Fruit fly (Drosophila melanogaster) whole organism, prepupa: Measurements from ENCODE around the gene CCAP.

ENCODE experiments used
- CG34406 ChIP-seq: fragments of 200-800 bp; sonication (Bioruptor generic); optimal IDR thresholded peaks from 3 replicates; lab custom pipeline; 2016; ENCODE audit warnings: missing biosample characterization, missing genetic modification characterization
- CG6276 ChIP-seq: fragments of 200-800 bp; sonication (Bioruptor generic); optimal IDR thresholded peaks from 2 replicates; lab custom pipeline; 2017; ENCODE audit warnings: missing biosample characterization, mild to moderate bottlenecking, missing genetic modification characterization
- Eip93F ChIP-seq: fragments of 200-800 bp; sonication (Bioruptor generic); optimal IDR thresholded peaks from 2 replicates; lab custom pipeline; 2016; ENCODE audit warnings: missing biosample characterization, mild to moderate bottlenecking, missing genetic modification characterization
- Hr4 ChIP-seq: fragments of 200-800 bp; sonication (Bioruptor generic); optimal IDR thresholded peaks from 3 replicates; lab custom pipeline; 2016; ENCODE audit warnings: missing biosample characterization, missing genetic modification characterization
- Lpt ChIP-seq: fragments of 200-800 bp; sonication (Bioruptor generic); optimal IDR thresholded peaks from 3 replicates; lab custom pipeline; 2016; ENCODE audit warnings: missing biosample characterization, missing genetic modification characterization

DNA sequence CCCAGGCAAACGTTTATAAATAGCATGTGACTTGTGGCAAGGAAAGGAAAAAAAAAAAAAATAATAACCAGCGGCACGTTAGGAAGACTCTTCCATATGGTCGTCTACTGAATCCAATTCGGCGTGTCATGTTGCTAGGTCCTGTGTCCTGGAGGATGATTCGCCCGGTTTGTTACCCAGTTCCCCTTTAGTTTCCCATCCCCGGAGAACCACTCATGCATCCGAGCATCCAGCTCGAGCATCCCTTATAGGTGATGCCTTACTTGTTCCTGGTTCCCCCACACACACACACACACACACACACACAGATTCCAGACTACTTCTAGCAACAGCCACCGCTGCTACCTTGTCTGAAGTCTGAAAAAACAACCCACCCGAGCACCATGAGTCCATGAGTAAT is 16.0 kb upstream of the CCAP start:
- TF ChIP-seq CG6276 (no peak), Lpt (GFP tag; lab: Kevin White, UChicago) (no peak), Eip93F (GFP tag; lab: Kevin White, UChicago) (no peak), Hr4 (GFP tag; lab: Kevin White, UChicago) (no peak), CG34406 (GFP tag; lab: Kevin White, UChicago) (no peak)
